Worm (Caenorhabditis elegans) whole organism, late embryonic: ENCODE data around the gene pgp-1.

ENCODE experiments used
- C08G9.2 ChIP-seq: sonication (generic microtip); optimal IDR thresholded peaks from 2 replicates; lab custom pipeline; 2016; ENCODE audit warnings: mild to moderate bottlenecking, missing genetic modification characterization, moderate library complexity, missing compliant biosample characterization
- F13H6.1 ChIP-seq: sonication (generic microtip); optimal IDR thresholded peaks from 2 replicates; lab custom pipeline; 2016; ENCODE audit warnings: missing genetic modification characterization, missing compliant biosample characterization
- K09A11.1 ChIP-seq: sonication (generic microtip); optimal IDR thresholded peaks from 2 replicates; lab custom pipeline; 2017; ENCODE audit warnings: antibody characterized with exemption, mild to moderate bottlenecking, missing genetic modification characterization, missing compliant biosample characterization; ENCODE audit not compliant: insufficient read depth
- T23F11.4 ChIP-seq: fragments of 200-800 bp; sonication (Bioruptor generic); optimal IDR thresholded peaks from 2 replicates; lab custom pipeline; 2018; ENCODE audit warnings: mild to moderate bottlenecking, missing genetic modification characterization, missing compliant biosample characterization
- Y22D7AL.16 ChIP-seq: sonication (generic microtip); optimal IDR thresholded peaks from 2 replicates; lab custom pipeline; 2016; ENCODE audit warnings: missing genetic modification characterization, missing compliant biosample characterization
- ahr-1 ChIP-seq: sonication (generic microtip); optimal IDR thresholded peaks from 2 replicates; lab custom pipeline; 2016; ENCODE audit warnings: missing genetic modification characterization, missing compliant biosample characterization
- ama-1 ChIP-seq: fragments of 150-350 bp; optimal IDR thresholded peaks from 2 replicates; lab custom pipeline; 2014
- ceh-19 ChIP-seq: fragments of 200-800 bp; sonication (Bioruptor generic); optimal IDR thresholded peaks from 2 replicates; lab custom pipeline; 2018; ENCODE audit warnings: mild to moderate bottlenecking, missing genetic modification characterization, missing compliant biosample characterization
- ceh-2 ChIP-seq: sonication (generic microtip); optimal IDR thresholded peaks from 2 replicates; lab custom pipeline; 2016; ENCODE audit warnings: missing genotype, missing genetic modification characterization, missing compliant biosample characterization
- ceh-31 ChIP-seq: sonication (generic microtip); optimal IDR thresholded peaks from 2 replicates; lab custom pipeline; 2016; ENCODE audit warnings: missing genetic modification characterization, missing compliant biosample characterization
- ceh-48 ChIP-seq: sonication (generic microtip); optimal IDR thresholded peaks from 2 replicates; lab custom pipeline; 2016; ENCODE audit warnings: missing genetic modification characterization, inconsistent platforms, missing compliant biosample characterization
- dmd-4 ChIP-seq: sonication (generic microtip); optimal IDR thresholded peaks from 2 replicates; lab custom pipeline; 2016; ENCODE audit warnings: borderline replicate concordance, missing genetic modification characterization, missing compliant biosample characterization
- dve-1 ChIP-seq: sonication (generic microtip); optimal IDR thresholded peaks from 2 replicates; lab custom pipeline; 2017; ENCODE audit warnings: antibody characterized with exemption, mild to moderate bottlenecking, missing genetic modification characterization, missing compliant biosample characterization
- fax-1 ChIP-seq: sonication (generic microtip); optimal IDR thresholded peaks from 2 replicates; lab custom pipeline; 2016; ENCODE audit warnings: missing genotype, missing genetic modification characterization, missing compliant biosample characterization
- fkh-10 ChIP-seq: fragments of 150-350 bp; optimal IDR thresholded peaks from 2 replicates; lab custom pipeline; 2014; ENCODE audit warnings: missing biosample characterization, missing genetic modification reagents, missing genetic modification characterization
- fkh-6 ChIP-seq: sonication (generic microtip); optimal IDR thresholded peaks from 2 replicates; lab custom pipeline; 2016; ENCODE audit warnings: missing genetic modification characterization, missing compliant biosample characterization
- gmeb-2 ChIP-seq: sonication (generic microtip); optimal IDR thresholded peaks from 2 replicates; lab custom pipeline; 2016; ENCODE audit warnings: missing genetic modification characterization, inconsistent platforms, missing compliant biosample characterization
- hlh-15 ChIP-seq: sonication (generic microtip); optimal IDR thresholded peaks from 2 replicates; lab custom pipeline; 2016; ENCODE audit warnings: missing genetic modification characterization, missing compliant biosample characterization
- hlh-8 ChIP-seq: sonication (generic microtip); optimal IDR thresholded peaks from 2 replicates; lab custom pipeline; 2016; ENCODE audit warnings: missing genotype, missing genetic modification characterization, missing compliant biosample characterization
- lim-6 ChIP-seq: sonication (generic microtip); optimal IDR thresholded peaks from 2 replicates; lab custom pipeline; 2016; ENCODE audit warnings: missing genetic modification characterization, missing compliant biosample characterization
- lin-11 ChIP-seq: fragments of 200-800 bp; sonication (Bioruptor generic); optimal IDR thresholded peaks from 2 replicates; lab custom pipeline; 2018; ENCODE audit warnings: mild to moderate bottlenecking, missing genetic modification characterization, missing compliant biosample characterization
- mec-3 ChIP-seq: sonication (generic microtip); optimal IDR thresholded peaks from 2 replicates; lab custom pipeline; 2016; ENCODE audit warnings: borderline replicate concordance, missing genetic modification characterization, missing compliant biosample characterization
- nfya-1 ChIP-seq: sonication (generic microtip); optimal IDR thresholded peaks from 2 replicates; lab custom pipeline; 2017; ENCODE audit warnings: missing genetic modification characterization, mild to moderate bottlenecking, missing compliant biosample characterization, antibody characterized with exemption, moderate library complexity
- npax-4 ChIP-seq: sonication (generic microtip); optimal IDR thresholded peaks from 2 replicates; lab custom pipeline; 2016; ENCODE audit warnings: missing genetic modification characterization, missing compliant biosample characterization
- odd-2 ChIP-seq: sonication (generic microtip); optimal IDR thresholded peaks from 2 replicates; lab custom pipeline; 2017; ENCODE audit warnings: antibody characterized with exemption, mild to moderate bottlenecking, missing genetic modification characterization, missing compliant biosample characterization
- pat-9 ChIP-seq: fragments of 200-800 bp; sonication (Bioruptor generic); optimal IDR thresholded peaks from 2 replicates; lab custom pipeline; 2018; ENCODE audit warnings: mild to moderate bottlenecking, missing genetic modification characterization, moderate library complexity, missing compliant biosample characterization
- pha-2 ChIP-seq: sonication (generic microtip); optimal IDR thresholded peaks from 2 replicates; lab custom pipeline; 2017; ENCODE audit warnings: mild to moderate bottlenecking, missing genetic modification characterization, missing compliant biosample characterization
- pha-4 ChIP-seq: fragments of 150-350 bp; optimal IDR thresholded peaks from 2 replicates; lab custom pipeline; 2018; ENCODE audit warnings: missing biosample characterization, missing genetic modification reagents, missing genetic modification characterization
- sox-2 ChIP-seq: fragments of 200-800 bp; sonication (Bioruptor generic); IDR thresholded peaks from 2 replicates; pipeline ENCODE4 v1.3.6; 2022; ENCODE audit warnings: missing genetic modification reagents, missing genetic modification characterization, missing compliant biosample characterization
- syd-9 ChIP-seq: sonication (generic microtip); optimal IDR thresholded peaks from 2 replicates; lab custom pipeline; 2016; ENCODE audit warnings: mild to moderate bottlenecking, missing genetic modification characterization, moderate library complexity, missing compliant biosample characterization
- tbx-2 ChIP-seq: sonication (generic microtip); optimal IDR thresholded peaks from 2 replicates; lab custom pipeline; 2016; ENCODE audit warnings: missing genetic modification characterization, missing compliant biosample characterization
- tbx-7 ChIP-seq: sonication (generic microtip); optimal IDR thresholded peaks from 2 replicates; lab custom pipeline; 2016; ENCODE audit warnings: missing genotype, missing genetic modification characterization, missing compliant biosample characterization
- ttx-3 ChIP-seq: sonication (generic microtip); optimal IDR thresholded peaks from 2 replicates; lab custom pipeline; 2016; ENCODE audit warnings: missing genetic modification reagents, missing genetic modification characterization, missing compliant biosample characterization
- unc-3 ChIP-seq, 2 experiments: fragments of 200-800 bp in 1 of 2; sonication (Bioruptor generic) in 1 of 2; sonication (generic microtip) in 1 of 2; conservative IDR thresholded peaks in 1 of 2; optimal IDR thresholded peaks in 1 of 2; 2 replicates each; pipeline versions ENCODE4 v1.3.6 to Lab custom; 2016 to 2022; ENCODE audit warnings: missing compliant biosample characterization in 2 of 2, missing genetic modification characterization in 2 of 2, missing genetic modification reagents in 1 of 2
- unc-42 ChIP-seq: sonication (generic microtip); optimal IDR thresholded peaks from 2 replicates; lab custom pipeline; 2016; ENCODE audit warnings: missing genotype, missing genetic modification characterization, missing compliant biosample characterization
- unc-55 ChIP-seq: sonication (generic microtip); optimal IDR thresholded peaks from 2 replicates; lab custom pipeline; 2017; ENCODE audit warnings: missing biosample characterization, missing genetic modification reagents, missing genetic modification characterization
- zip-5 ChIP-seq: sonication (generic microtip); optimal IDR thresholded peaks from 2 replicates; lab custom pipeline; 2016; ENCODE audit warnings: missing genetic modification characterization, missing compliant biosample characterization
- ztf-16 ChIP-seq: sonication (generic microtip); optimal IDR thresholded peaks from 2 replicates; lab custom pipeline; 2017; ENCODE audit warnings: missing genetic modification characterization, missing compliant biosample characterization

The pgp-1 gene

ce11 chrIV:12571047-12571446 is 27.9 kb downstream of the pgp-1 start, which contains the start of gene K08E7.4:
Gene K08E7.4, minus strand, starts transcription at chrIV:12571147.
- TF ChIP-seq ahr-1, result no peak

ce11 chrIV:12570546-12570945 is 28.4 kb downstream of the pgp-1 start:
- no peak for TF ChIP-seq dmd-4 (tag; lab: Kevin White, UChicago)
- no peak for TF ChIP-seq fax-1 (tag; lab: Kevin White, UChicago)
- no peak for TF ChIP-seq ttx-3
- no peak for TF ChIP-seq lim-6 (tag; lab: Kevin White, UChicago)
- TF ChIP-seq pha-4 (tag; lab: Kevin White, UChicago), result no peak
- TF ChIP-seq F13H6.1, result no peak
- no peak for TF ChIP-seq dve-1 (tag; lab: Kevin White, UChicago)
- no peak for TF ChIP-seq odd-2 (tag; lab: Kevin White, UChicago)
- no peak for TF ChIP-seq tbx-2 (tag; lab: Kevin White, UChicago)
- no peak for TF ChIP-seq gmeb-2 (tag; lab: Kevin White, UChicago)
- no peak for TF ChIP-seq sox-2 (GFP tag; lab: Robert Waterston, UW)
- no peak for TF ChIP-seq lin-11 (tag; lab: Kevin White, UChicago)
- no peak for TF ChIP-seq nfya-1 (tag; lab: Kevin White, UChicago)
- TF ChIP-seq fkh-10 (GFP tag; lab: Kevin White, UChicago), result no peak
- no peak for TF ChIP-seq hlh-15 (tag; lab: Kevin White, UChicago)
- TF ChIP-seq ceh-19, result no peak

ce11 chrIV:12567176-12567892 is 31.6 kb downstream of the pgp-1 start, which contains the start of the genes hsb-1 and let-99:
Gene hsb-1, minus strand, starts transcription at chrIV:12567226.
Gene let-99, plus strand, starts transcription at chrIV:12567842.
- no peak for TF ChIP-seq lin-11 (tag; lab: Kevin White, UChicago)
- peak; percentile 5 for TF ChIP-seq hlh-8
- peak; percentile 36 for TF ChIP-seq unc-55 (GFP tag; lab: Kevin White, UChicago)
- TF ChIP-seq unc-42 (tag; lab: Kevin White, UChicago), result peak; percentile 35
- TF ChIP-seq fkh-6 (tag; lab: Kevin White, UChicago), result no peak
- TF ChIP-seq tbx-2 (tag; lab: Kevin White, UChicago), result peak; percentile 1
- TF ChIP-seq K09A11.1, result no peak
- no peak for TF ChIP-seq C08G9.2 (tag; lab: Kevin White, UChicago)
- no peak for TF ChIP-seq F13H6.1
- peak; percentile 3 for TF ChIP-seq ceh-48
- peak; percentile 47 for TF ChIP-seq nfya-1 (tag; lab: Kevin White, UChicago)
- peak; percentile 34 for TF ChIP-seq ceh-31 (tag; lab: Kevin White, UChicago)

- TF ChIP-seq T23F11.4 (no peak), Y22D7AL.16 (tag; lab: Kevin White, UChicago) (no peak), fkh-10 (GFP tag; lab: Kevin White, UChicago) (no peak)
Observed at ce11 chrIV:12565933-12566540, 32.9 kb downstream of the pgp-1 start, which contains the start of gene eak-7. Gene eak-7, minus strand, starts transcription at chrIV:12565983.

ce11 chrIV:12560568-12560967 is 38.4 kb downstream of the pgp-1 start, which contains the start of gene snb-7:
Gene snb-7, plus strand, starts transcription at chrIV:12560868.
- TF ChIP-seq zip-5 (tag; lab: Kevin White, UChicago) (no peak), ama-1 (no peak), mec-3 (no peak), C08G9.2 (tag; lab: Kevin White, UChicago) (no peak), tbx-7 (tag; lab: Kevin White, UChicago) (no peak), pha-2 (tag; lab: Kevin White, UChicago) (no peak), syd-9 (tag; lab: Kevin White, UChicago) (no peak), tbx-2 (tag; lab: Kevin White, UChicago) (no peak), npax-4 (tag; lab: Kevin White, UChicago) (no peak), ceh-2 (tag; lab: Kevin White, UChicago) (no peak), fax-1 (tag; lab: Kevin White, UChicago) (no peak), unc-3 (GFP tag; conservative IDR thresholded peaks at IDR 0.05; lab: Robert Waterston, UW) (no peak), unc-3 (tag; optimal IDR thresholded peaks at IDR 0.05; lab: Kevin White, UChicago) (no peak), dmd-4 (tag; lab: Kevin White, UChicago) (no peak), lim-6 (tag; lab: Kevin White, UChicago) (no peak), ztf-16 (no peak), pat-9 (no peak), K09A11.1 (no peak), lin-11 (tag; lab: Kevin White, UChicago) (no peak)
